Fruit fly (Drosophila melanogaster): ENCODE results near the gene CG14151.
A peak's percentile ranks its signal among the peaks of the same experiment; 100 is the strongest.

CG14151 gene

dm6 chr3L:10637819-10638218 is 9.5 kb upstream of the CG14151 start, which contains the start of gene Cnep1r2 (continued):
- TF ChIP-seq CG10654 (GFP tag; optimal IDR thresholded peaks at IDR 0.05) (peak; percentile 92), CG3407 (GFP tag; optimal IDR thresholded peaks at IDR 0.05) (peak; percentile 90), oc (tag; optimal IDR thresholded peaks at IDR 0.05) (peak; percentile 95), CG6854 (GFP tag; optimal IDR thresholded peaks at IDR 0.05) (peak; percentile 82), CG10147 (GFP tag; optimal IDR thresholded peaks at IDR 0.05) (peak; percentile 89), zen (tag; optimal IDR thresholded peaks at IDR 0.05) (peak; percentile 97), onecut (GFP tag; IDR thresholded peaks at IDR 0.05) (peak; percentile 80), tgo (GFP tag; IDR thresholded peaks at IDR 0.05) (peak; percentile 97), CG7987 (GFP tag; optimal IDR thresholded peaks at IDR 0.05) (peak; percentile 87), insv (GFP tag; optimal IDR thresholded peaks at IDR 0.05) (peak in 1 of 2 experiments; percentile 81), CG14965 (GFP tag; optimal IDR thresholded peaks at IDR 0.05; ENCODE audit: borderline replicate concordance) (no peak), CG17802 (tag; optimal IDR thresholded peaks at IDR 0.05) (peak; percentile 74), sisA (GFP tag; IDR thresholded peaks at IDR 0.05) (peak; percentile 94), Opbp (GFP tag; IDR thresholded peaks at IDR 0.05; ENCODE audit: partially characterized antibody) (no peak), D19B (GFP tag; optimal IDR thresholded peaks at IDR 0.05) (peak; percentile 78), CkIIα-i1 (GFP tag; IDR thresholded peaks at IDR 0.05) (peak; percentile 41; the same call in 1 of the 2 replicates), ro (GFP tag; IDR thresholded peaks at IDR 0.05) (peak; percentile 93), lmd (GFP tag; IDR thresholded peaks at IDR 0.05) (peak; percentile 97), CG11696 (GFP tag; IDR thresholded peaks at IDR 0.05) (peak; percentile 79), CG4282 (GFP tag; optimal IDR thresholded peaks at IDR 0.05) (no peak), CG12769 (tag; optimal IDR thresholded peaks at IDR 0.05) (no peak), CG9609 (GFP tag; optimal IDR thresholded peaks at IDR 0.05) (peak; percentile 61), tup (GFP tag; optimal IDR thresholded peaks at IDR 0.05) (peak; percentile 83), Nf-YA (GFP tag; IDR thresholded peaks at IDR 0.05) (peak; percentile 82), CG6689 (GFP tag; IDR thresholded peaks at IDR 0.05) (peak; percentile 97), zf30C (GFP tag; optimal IDR thresholded peaks at IDR 0.05) (peak; percentile 47), Mes4 (GFP tag; optimal IDR thresholded peaks at IDR 0.05) (no peak), bsh (GFP tag; optimal IDR thresholded peaks at IDR 0.05) (peak; percentile 83 to 97), CG34422 (GFP tag; IDR thresholded peaks at IDR 0.05) (peak; percentile 97), CG3163 (GFP tag; optimal IDR thresholded peaks at IDR 0.05) (peak; percentile 38), CG13775 (GFP tag; optimal IDR thresholded peaks at IDR 0.05) (peak; percentile 97), Hey (tag; optimal IDR thresholded peaks at IDR 0.05) (peak; percentile 68), CG17359 (tag; optimal IDR thresholded peaks at IDR 0.05) (peak; percentile 96), Fer3 (tag; optimal IDR thresholded peaks at IDR 0.05) (peak; percentile 96), h (optimal IDR thresholded peaks at IDR 0.05) (no peak), CG18599 (GFP tag; optimal IDR thresholded peaks at IDR 0.05) (peak; percentile 96), btn (GFP tag; optimal IDR thresholded peaks at IDR 0.05) (no peak), Ravus (GFP tag; IDR thresholded peaks at IDR 0.05) (peak; percentile 88), Rfx (GFP tag; IDR thresholded peaks at IDR 0.05) (peak; percentile 97), Neu2 (GFP tag; optimal IDR thresholded peaks at IDR 0.05; ENCODE audit: borderline replicate concordance) (no peak), fd64A (GFP tag; optimal IDR thresholded peaks at IDR 0.05) (peak; percentile 24), CG4424 (GFP tag; optimal IDR thresholded peaks at IDR 0.05) (peak; percentile 92), gsb-n (tag; optimal IDR thresholded peaks at IDR 0.05) (peak; percentile 98), CG7928 (GFP tag; optimal IDR thresholded peaks at IDR 0.05) (peak; percentile 58), CG2202 (tag; optimal IDR thresholded peaks at IDR 0.05) (peak; percentile 93), pum (GFP tag; optimal IDR thresholded peaks at IDR 0.05) (peak; percentile 78), hb (GFP tag; IDR thresholded peaks at IDR 0.05; ENCODE audit: partially characterized antibody) (no peak), mirr (GFP tag; optimal IDR thresholded peaks at IDR 0.05) (peak; percentile 71), CG4328 (GFP tag; optimal IDR thresholded peaks at IDR 0.05) (peak; percentile 96), CG2129 (GFP tag; IDR thresholded peaks at IDR 0.05; ENCODE audit: partially characterized antibody) (no peak), sens-2 (GFP tag; IDR thresholded peaks at IDR 0.05) (peak; percentile 72; the same call in 1 of the 2 replicates)
